Fruit fly (Drosophila melanogaster) S2 (cell line): ENCODE measurements around the gene mdy.

Source experiments
- CG8478 ChIP-seq: fragments of >200 bp; optimal IDR thresholded peaks from 2 replicates; lab custom pipeline; 2018
- CTCF ChIP-seq, 2 experiments: fragments of >200 bp; optimal IDR thresholded peaks; 2 replicates each; lab custom pipeline; 2018

DNA sequence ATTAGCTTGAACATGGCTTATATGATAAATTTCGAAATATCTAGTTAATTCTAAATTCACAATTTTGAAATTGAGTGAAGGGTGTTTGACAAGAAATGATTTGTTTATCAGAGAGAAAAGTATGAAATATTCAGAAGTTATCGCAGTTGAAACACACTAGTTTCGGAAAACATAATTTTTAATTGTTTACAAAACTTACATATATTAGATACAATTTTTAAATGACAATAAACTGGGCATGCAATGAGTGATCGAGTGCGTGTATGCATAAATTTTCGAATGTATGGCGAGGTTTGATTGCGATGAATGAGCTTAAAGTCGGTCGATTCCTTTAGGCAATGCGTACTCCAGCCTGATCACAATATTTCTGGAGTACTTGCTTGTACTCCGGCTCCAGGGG, 4.5 kb downstream of the mdy start, which contains the start of gene CG13280:
- TF ChIP-seq CTCF (optimal IDR thresholded peaks at IDR 0.05; lab: Kevin White, UChicago) (no peak), CG8478 (lab: Kevin White, UChicago) (no peak)
